Worm (Caenorhabditis elegans) whole organism, L1 larva: ENCODE measurements around the gene K07H8.12.

ENCODE experiments used
- C16A3.4 ChIP-seq: fragments of 150-350 bp; optimal IDR thresholded peaks from 2 replicates; lab custom pipeline; 2014; ENCODE audit warnings: missing biosample characterization, missing genetic modification characterization
- hlh-4 ChIP-seq: sonication (generic microtip); optimal IDR thresholded peaks from 2 replicates; lab custom pipeline; 2016; ENCODE audit warnings: mild to moderate bottlenecking, missing genetic modification characterization, missing compliant biosample characterization
- irx-1 ChIP-seq: sonication (generic microtip); optimal IDR thresholded peaks from 2 replicates; lab custom pipeline; 2016; ENCODE audit warnings: missing genetic modification characterization, missing compliant biosample characterization
- jun-1 ChIP-seq: fragments of 150-350 bp; optimal IDR thresholded peaks from 2 replicates; lab custom pipeline; 2014; ENCODE audit warnings: missing biosample characterization, missing genetic modification reagents, missing genetic modification characterization
- nhr-12 ChIP-seq: sonication (generic microtip); optimal IDR thresholded peaks from 2 replicates; lab custom pipeline; 2017; ENCODE audit warnings: missing biosample characterization, missing genetic modification characterization
- unc-62 ChIP-seq: fragments of 150-350 bp; optimal IDR thresholded peaks from 2 replicates; lab custom pipeline; 2014; ENCODE audit warnings: missing biosample characterization, missing genetic modification reagents, missing genetic modification characterization

DNA sequence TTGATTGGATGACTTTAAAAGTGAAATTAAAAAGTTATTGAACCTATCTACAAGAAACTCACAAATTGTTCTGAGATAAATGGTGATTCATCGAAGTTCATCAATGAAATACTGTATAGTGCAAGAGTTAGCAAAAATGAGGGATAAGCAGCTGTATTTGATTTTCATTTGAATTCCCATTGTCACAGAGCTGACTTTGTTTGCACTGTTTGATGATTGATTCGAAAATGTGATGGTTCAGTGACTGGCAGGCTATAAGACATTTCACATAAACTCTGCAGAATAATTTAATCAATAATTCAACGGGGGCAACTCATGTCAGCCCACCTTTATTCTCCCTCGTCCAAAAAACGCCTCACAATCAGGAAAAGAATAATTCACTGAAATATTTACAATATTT, 32.9 kb downstream of the K07H8.12 start, which contains the start of gene T09A12.8:
- no peak for TF ChIP-seq C16A3.4 (tag; lab: Kevin White, UChicago)
- TF ChIP-seq hlh-4, result no peak
- no peak for TF ChIP-seq irx-1
- TF ChIP-seq jun-1, result no peak
- TF ChIP-seq nhr-12 (tag; lab: Kevin White, UChicago), result no peak
- no peak for TF ChIP-seq unc-62 (GFP tag; lab: Kevin White, UChicago)
